Fruit fly (Drosophila melanogaster): Measurements from ENCODE around the gene CG9667.
"Not testable (repeated sequence)": the region's sequence is repeated elsewhere in the genome, so short reads cannot be mapped to it uniquely, and the experiment has no call there.

dm6 chr3R:8093824-8094223 is 32.3 kb downstream of the CG9667 start, which contains the start of gene CG7900:
- not testable (repeated sequence) for TF ChIP-seq psq, h, Sin3A, insv (optimal IDR thresholded peaks at IDR 0.05)

All from Kc167 (cell line).